Fruit fly (Drosophila melanogaster) whole organism, embryonic: ENCODE results near the gene CG13912.

Source experiments
- Abd-B ChIP-seq: fragments of 200-800 bp; sonication (Bioruptor generic); optimal IDR thresholded peaks from 2 replicates; lab custom pipeline; 2018; ENCODE audit warnings: missing biosample characterization, mild to moderate bottlenecking, missing genetic modification characterization, moderate library complexity
- Ada2b ChIP-seq: fragments of 200-800 bp; sonication (Bioruptor generic); IDR thresholded peaks from 2 replicates; pipeline ENCODE4 v1.3.6; 2022; ENCODE audit warnings: missing biosample characterization, missing genetic modification characterization
- CG10654 ChIP-seq: fragments of 200-800 bp; sonication (Bioruptor generic); optimal IDR thresholded peaks from 2 replicates; lab custom pipeline; 2016; ENCODE audit warnings: missing biosample characterization, missing genetic modification characterization
- CG11456 ChIP-seq: fragments of 200-800 bp; sonication (Bioruptor generic); IDR thresholded peaks from 3 replicates; pipeline ENCODE4 v1.3.6; 2022; ENCODE audit warnings: missing biosample characterization, missing genetic modification characterization
- CG11504 ChIP-seq: fragments of 200-800 bp; sonication (Bioruptor generic); optimal IDR thresholded peaks from 3 replicates; lab custom pipeline; 2019; ENCODE audit warnings: missing biosample characterization, mild to moderate bottlenecking, missing genetic modification characterization, moderate library complexity
- CG12769 ChIP-seq: fragments of 200-800 bp; sonication (Bioruptor generic); optimal IDR thresholded peaks from 2 replicates; lab custom pipeline; 2019; ENCODE audit warnings: missing biosample characterization, mild to moderate bottlenecking, missing genetic modification characterization, moderate library complexity
- CG13624 ChIP-seq: fragments of 200-800 bp; sonication (Bioruptor generic); optimal IDR thresholded peaks from 2 replicates; lab custom pipeline; 2016; ENCODE audit warnings: missing biosample characterization, missing genetic modification characterization
- CG14441 ChIP-seq: fragments of 200-800 bp; sonication (Bioruptor generic); IDR thresholded peaks from 2 replicates; pipeline ENCODE4 v1.3.6; 2022; ENCODE audit warnings: missing biosample characterization, missing genetic modification characterization
- CG15269 ChIP-seq: fragments of 200-800 bp; sonication (Bioruptor generic); optimal IDR thresholded peaks from 2 replicates; lab custom pipeline; 2018; ENCODE audit warnings: missing biosample characterization, mild to moderate bottlenecking, missing genetic modification characterization, moderate library complexity
- CG17361 ChIP-seq: fragments of 200-800 bp; sonication (Bioruptor generic); IDR thresholded peaks from 3 replicates; pipeline ENCODE4 v1.3.6; 2022; ENCODE audit warnings: missing biosample characterization, missing genetic modification characterization
- CG17829 ChIP-seq: fragments of 200-800 bp; optimal IDR thresholded peaks from 2 replicates; lab custom pipeline; 2019; ENCODE audit warnings: missing biosample characterization, mild to moderate bottlenecking, missing genetic modification characterization, moderate library complexity
- CG17912 ChIP-seq: fragments of 200-800 bp; sonication (Bioruptor generic); optimal IDR thresholded peaks from 2 replicates; lab custom pipeline; 2018; ENCODE audit warnings: missing biosample characterization, mild to moderate bottlenecking, missing genetic modification characterization
- CG2120 ChIP-seq: fragments of 200-800 bp; sonication (Bioruptor generic); optimal IDR thresholded peaks from 3 replicates; lab custom pipeline; 2016; ENCODE audit warnings: missing biosample characterization, missing genetic modification characterization
- CG2678 ChIP-seq: fragments of 200-800 bp; sonication (Bioruptor generic); optimal IDR thresholded peaks from 3 replicates; lab custom pipeline; 2019; ENCODE audit warnings: missing biosample characterization, mild to moderate bottlenecking, missing genetic modification characterization, moderate library complexity
- CG5953 ChIP-seq: fragments of 200-800 bp; sonication (Bioruptor generic); IDR thresholded peaks from 2 replicates; pipeline ENCODE4 v1.3.6; 2022; ENCODE audit warnings: missing biosample characterization, missing genetic modification characterization
- CG6689 ChIP-seq: fragments of 200-800 bp; sonication (Bioruptor generic); IDR thresholded peaks from 2 replicates; pipeline ENCODE4 v1.3.6; 2022; ENCODE audit warnings: missing biosample characterization, missing genetic modification characterization
- CG8281 ChIP-seq: fragments of 200-800 bp; sonication (Bioruptor generic); optimal IDR thresholded peaks from 2 replicates; lab custom pipeline; 2018; ENCODE audit warnings: missing biosample characterization, mild to moderate bottlenecking, missing genetic modification characterization, moderate library complexity
- CG9932 ChIP-seq: fragments of 200-800 bp; sonication (Bioruptor generic); IDR thresholded peaks from 2 replicates; pipeline ENCODE4 v1.3.6; 2022; ENCODE audit warnings: missing biosample characterization, missing genetic modification characterization
- Chrac-16 ChIP-seq: fragments of 200-800 bp; sonication (Bioruptor generic); optimal IDR thresholded peaks from 3 replicates; lab custom pipeline; 2016; ENCODE audit warnings: missing biosample characterization, missing genetic modification characterization
- CoRest ChIP-seq: fragments of 200-800 bp; sonication (Bioruptor generic); optimal IDR thresholded peaks from 3 replicates; lab custom pipeline; 2018; ENCODE audit warnings: missing biosample characterization, mild to moderate bottlenecking, missing genetic modification characterization, moderate library complexity
- Dbx ChIP-seq: fragments of 200-800 bp; sonication (Bioruptor generic); IDR thresholded peaks from 3 replicates; pipeline ENCODE4 v1.3.6; 2022; ENCODE audit warnings: missing biosample characterization, missing genetic modification characterization
- Deaf1 ChIP-seq: fragments of 200-800 bp; optimal IDR thresholded peaks from 3 replicates; lab custom pipeline; 2019; ENCODE audit warnings: missing biosample characterization, mild to moderate bottlenecking, missing genetic modification characterization, moderate library complexity
- Gug ChIP-seq: fragments of 200-800 bp; sonication (Bioruptor generic); IDR thresholded peaks from 4 replicates; pipeline ENCODE4 v1.3.6; 2022; ENCODE audit warnings: missing biosample characterization, missing genetic modification characterization
- Med ChIP-seq: fragments of 200-800 bp; sonication (Bioruptor generic); peaks from one replicate; lab custom pipeline; 2016; ENCODE audit warnings: missing biosample characterization, missing genetic modification characterization, mild to moderate bottlenecking, inconsistent platforms, moderate library complexity
- Meics ChIP-seq: fragments of 200-800 bp; sonication (Bioruptor generic); optimal IDR thresholded peaks from 2 replicates; lab custom pipeline; 2017; ENCODE audit warnings: missing biosample characterization, mild to moderate bottlenecking, missing genetic modification characterization
- Pdp1 ChIP-seq, 2 experiments: fragments of 200-800 bp; sonication (Bioruptor generic); optimal IDR thresholded peaks; 3 replicates each; lab custom pipeline; 2016; ENCODE audit warnings: missing biosample characterization in 2 of 2, missing genetic modification characterization in 2 of 2, mild to moderate bottlenecking in 1 of 2, moderate library complexity in 1 of 2
- Side ChIP-seq: fragments of 200-800 bp; sonication (Bioruptor generic); optimal IDR thresholded peaks from 2 replicates; lab custom pipeline; 2016; ENCODE audit warnings: missing biosample characterization, missing genetic modification characterization
- Sox102F ChIP-seq: fragments of 200-800 bp; sonication (Bioruptor generic); optimal IDR thresholded peaks from 2 replicates; lab custom pipeline; 2018; ENCODE audit warnings: missing biosample characterization, mild to moderate bottlenecking, missing genetic modification characterization, moderate library complexity
- Vsx1 ChIP-seq: fragments of 200-800 bp; sonication (Bioruptor generic); optimal IDR thresholded peaks from 2 replicates; lab custom pipeline; 2017; ENCODE audit warnings: missing biosample characterization, mild to moderate bottlenecking, missing genetic modification characterization, missing genetic modification reagents
- ap ChIP-seq: fragments of 200-800 bp; sonication (Bioruptor generic); IDR thresholded peaks from 2 replicates; pipeline ENCODE4 v1.3.6; 2022; ENCODE audit warnings: missing biosample characterization, missing genetic modification characterization
- ara ChIP-seq: fragments of 200-800 bp; sonication (Bioruptor generic); IDR thresholded peaks from 2 replicates; pipeline ENCODE4 v1.3.6; 2022; ENCODE audit warnings: missing biosample characterization, missing genetic modification characterization
- cato ChIP-seq: fragments of 200-800 bp; sonication (Bioruptor generic); optimal IDR thresholded peaks from 2 replicates; lab custom pipeline; 2016; ENCODE audit warnings: missing biosample characterization, missing genetic modification characterization, borderline replicate concordance
- cwo ChIP-seq: fragments of 200-800 bp; sonication (Bioruptor generic); optimal IDR thresholded peaks from 3 replicates; lab custom pipeline; 2017; ENCODE audit warnings: missing biosample characterization, missing genetic modification characterization, mild to moderate bottlenecking, moderate library complexity, missing genetic modification reagents
- dysf ChIP-seq: fragments of 200-800 bp; sonication (Bioruptor generic); IDR thresholded peaks from 3 replicates; pipeline ENCODE4 v1.3.6; 2022; ENCODE audit warnings: missing biosample characterization, missing genetic modification characterization
- grau ChIP-seq: fragments of 200-800 bp; optimal IDR thresholded peaks from 3 replicates; lab custom pipeline; 2019; ENCODE audit warnings: missing biosample characterization, mild to moderate bottlenecking, missing genetic modification characterization, moderate library complexity
- hkb ChIP-seq, 2 experiments: fragments of 200-800 bp in 1 of 2; fragments of >200 bp in 1 of 2; sonication (Bioruptor generic) in 1 of 2; IDR thresholded peaks in 1 of 2; optimal IDR thresholded peaks in 1 of 2; 2 replicates each; pipeline versions ENCODE4 v1.3.6 to Lab custom; 2017 to 2022; ENCODE audit warnings: missing biosample characterization in 1 of 2, missing genetic modification characterization in 1 of 2
- kah ChIP-seq: fragments of 200-800 bp; sonication (Bioruptor generic); optimal IDR thresholded peaks from 2 replicates; lab custom pipeline; 2018; ENCODE audit warnings: missing biosample characterization, mild to moderate bottlenecking, missing genetic modification characterization
- lilli ChIP-seq: fragments of 200-800 bp; sonication (Bioruptor generic); optimal IDR thresholded peaks from 3 replicates; lab custom pipeline; 2016; ENCODE audit warnings: missing biosample characterization, missing genetic modification characterization
- lmd ChIP-seq: fragments of 200-800 bp; sonication (Bioruptor generic); IDR thresholded peaks from 2 replicates; pipeline ENCODE4 v1.3.6; 2022; ENCODE audit warnings: missing biosample characterization, missing genetic modification characterization
- mam ChIP-seq: fragments of 200-800 bp; sonication (Bioruptor generic); optimal IDR thresholded peaks from 3 replicates; lab custom pipeline; 2016; ENCODE audit warnings: missing biosample characterization, missing genetic modification characterization
- mirr ChIP-seq: fragments of 200-800 bp; sonication (Bioruptor generic); optimal IDR thresholded peaks from 3 replicates; lab custom pipeline; 2018; ENCODE audit warnings: missing biosample characterization, mild to moderate bottlenecking, missing genetic modification characterization
- sd ChIP-seq: fragments of 200-800 bp; sonication (Bioruptor generic); optimal IDR thresholded peaks from 3 replicates; lab custom pipeline; 2018; ENCODE audit warnings: missing biosample characterization, mild to moderate bottlenecking, missing genetic modification characterization, moderate library complexity
- sens ChIP-seq: fragments of 200-800 bp; sonication (Bioruptor generic); peaks from one replicate; lab custom pipeline; 2016; ENCODE audit warnings: missing biosample characterization, missing genetic modification characterization
- sim ChIP-seq: fragments of 200-800 bp; sonication (Bioruptor generic); IDR thresholded peaks from 2 replicates; pipeline ENCODE4 v1.3.6; 2022; ENCODE audit warnings: missing biosample characterization, missing genetic modification characterization
- sisA ChIP-seq: fragments of 200-800 bp; sonication (Bioruptor generic); IDR thresholded peaks from 2 replicates; pipeline ENCODE4 v1.3.6; 2022; ENCODE audit warnings: missing biosample characterization, missing genetic modification characterization
- tin ChIP-seq: fragments of 200-800 bp; sonication (Bioruptor generic); optimal IDR thresholded peaks from 3 replicates; lab custom pipeline; 2016; ENCODE audit warnings: missing biosample characterization, missing genetic modification characterization
- wor ChIP-seq: fragments of 200-800 bp; sonication (Bioruptor generic); IDR thresholded peaks from 2 replicates; pipeline ENCODE4 v1.3.6; 2022; ENCODE audit warnings: missing biosample characterization, missing genetic modification characterization
- zfh2 ChIP-seq: fragments of 200-800 bp; sonication (Bioruptor generic); optimal IDR thresholded peaks from 2 replicates; lab custom pipeline; 2016; ENCODE audit warnings: missing biosample characterization, missing genetic modification characterization

The CG13912 gene

DNA sequence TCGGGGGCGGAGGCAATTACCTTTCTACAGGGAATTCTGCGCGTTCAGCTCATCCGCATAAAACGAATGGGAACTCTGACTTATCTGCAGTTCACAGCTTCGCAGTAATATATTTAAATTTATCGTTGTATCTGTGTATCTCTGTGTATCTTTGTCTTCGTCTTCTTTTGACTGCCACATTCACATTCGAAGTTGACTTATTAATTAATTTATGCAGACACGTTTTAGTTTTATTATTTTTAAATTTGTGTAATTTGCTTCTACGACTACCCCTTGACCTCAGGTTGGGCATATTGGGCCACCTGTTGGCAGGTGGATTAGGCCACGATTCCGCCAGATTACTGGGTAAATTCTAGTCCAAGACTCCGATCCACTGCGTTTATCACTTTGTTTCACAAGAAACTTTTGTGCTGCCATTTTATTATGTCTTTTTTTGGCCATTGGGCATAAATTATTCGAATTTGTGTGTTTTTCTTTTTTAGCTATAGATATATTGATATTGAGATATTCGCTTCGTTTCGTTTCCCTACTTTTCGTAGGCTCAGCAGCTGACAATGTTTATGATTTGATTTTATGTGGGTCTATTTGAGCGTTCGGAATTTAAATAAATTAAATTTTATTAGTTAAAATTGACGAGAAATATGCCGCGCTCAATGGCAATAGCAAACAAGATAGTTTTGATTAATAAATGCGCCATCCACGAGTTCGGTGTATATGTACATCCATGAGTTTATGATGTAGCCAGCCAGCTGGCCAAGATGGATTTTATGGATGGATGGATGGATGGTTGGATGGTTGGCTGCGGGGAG, 36.6 kb upstream of the CG13912 start (continued):
- TF ChIP-seq sisA (peak; percentile 12; the same call in 1 of the 2 replicates), mam (GFP tag; lab: Kevin White, UChicago) (peak; percentile 24), ap (no peak), Meics (peak; percentile 22), CG10654 (GFP tag; lab: Kevin White, UChicago) (no peak), CG12769 (tag; lab: Kevin White, UChicago) (peak; percentile 0), CG17361 (GFP tag; lab: Robert Waterston, UW) (peak; percentile 20; the same call in 1 of the 3 replicates), tin (GFP tag; lab: Kevin White, UChicago) (no peak), CG13624 (GFP tag; lab: Kevin White, UChicago) (peak; percentile 20), Vsx1 (GFP tag; lab: Kevin White, UChicago) (peak; percentile 25), Dbx (no peak), wor (no peak), Side (GFP tag; lab: Kevin White, UChicago) (no peak), Sox102F (GFP tag; lab: Kevin White, UChicago) (peak; percentile 28), CG8281 (tag; lab: Kevin White, UChicago) (peak; percentile 85), lmd (GFP tag; lab: Robert Waterston, UW) (peak; percentile 36; the same call in 1 of the 2 replicates), CG11456 (GFP tag; lab: Robert Waterston, UW) (peak; percentile 15; the same call in 1 of the 3 replicates), Pdp1 (GFP tag; optimal IDR thresholded peaks at IDR 0.05; lab: Kevin White, UChicago) (peak in 1 of 2 experiments; percentile 1), kah (GFP tag; lab: Kevin White, UChicago) (no peak), CoRest (no peak), sim (GFP tag; lab: Robert Waterston, UW) (no peak), Chrac-16 (no peak), zfh2 (peak; percentile 18), hkb (optimal IDR thresholded peaks at IDR 0.05; lab: Kevin White, UChicago) (no peak), hkb (GFP tag; IDR thresholded peaks at IDR 0.05; lab: Robert Waterston, UW) (0 out of 2 replicates have a peak, but pooled peaks have one; percentile 36), CG14441 (peak; percentile 60), CG17912 (GFP tag; lab: Kevin White, UChicago) (no peak), Gug (GFP tag; lab: Robert Waterston, UW) (peak; percentile 16; the same call in 1 of the 4 replicates), CG9932 (peak; percentile 35; the same call in 1 of the 2 replicates), cato (no peak), Med (GFP tag; lab: Kevin White, UChicago) (peak; percentile 81), mirr (GFP tag; lab: Kevin White, UChicago) (no peak), CG2678 (tag; lab: Kevin White, UChicago) (peak; percentile 2), sd (peak; percentile 84), Ada2b (GFP tag; lab: Robert Waterston, UW) (0 out of 2 replicates have a peak, but pooled peaks have one; percentile 25), CG6689 (GFP tag; lab: Robert Waterston, UW) (0 out of 2 replicates have a peak, but pooled peaks have one; percentile 9), Abd-B (GFP tag; lab: Kevin White, UChicago) (peak; percentile 23), cwo (GFP tag; lab: Kevin White, UChicago) (peak; percentile 66), CG11504 (tag; lab: Kevin White, UChicago) (peak; percentile 12), CG15269 (tag; lab: Kevin White, UChicago) (peak; percentile 0), ara (GFP tag; lab: Robert Waterston, UW) (no peak), sens (GFP tag; lab: Kevin White, UChicago) (peak; percentile 52), CG17829 (no peak), grau (tag; lab: Kevin White, UChicago) (no peak), dysf (GFP tag; lab: Robert Waterston, UW) (peak; percentile 52; the same call in 1 of the 3 replicates), Deaf1 (no peak), CG5953 (no peak), CG2120 (peak; percentile 48), lilli (GFP tag; lab: Kevin White, UChicago) (peak; percentile 35)
